Worm (Caenorhabditis elegans): Measurements from ENCODE around the gene C29F5.8.

DNA sequence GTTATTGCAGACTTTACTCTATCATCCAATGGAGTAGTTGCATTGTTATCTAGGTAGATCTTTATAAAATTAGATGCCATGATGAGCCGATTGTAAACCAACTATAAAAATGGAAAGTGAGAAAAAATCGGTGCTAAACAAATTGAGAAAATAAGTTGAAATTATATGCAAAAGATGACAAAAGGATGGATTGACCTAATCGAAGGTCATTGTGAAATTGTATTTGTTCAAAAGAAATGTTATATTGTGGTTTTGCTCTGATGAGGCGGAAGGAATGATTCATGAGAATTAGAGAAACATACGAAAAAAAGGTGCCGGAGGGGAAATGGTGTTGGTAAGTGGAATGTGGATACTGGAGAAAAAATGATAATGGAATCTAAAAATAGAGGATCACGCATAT lies 25.2 kb upstream of the C29F5.8 start, which contains the start of gene scly-1:
- no peak for TF ChIP-seq egl-27 (tag; optimal IDR thresholded peaks at IDR 0.05)
- TF ChIP-seq nhr-42 (GFP tag; IDR thresholded peaks at IDR 0.05): no peak
- TF ChIP-seq lsy-2 (tag; optimal IDR thresholded peaks at IDR 0.05): no peak
- no peak for TF ChIP-seq ztf-11 (tag; optimal IDR thresholded peaks at IDR 0.05)
- no peak for TF ChIP-seq spr-1 (tag; optimal IDR thresholded peaks at IDR 0.05)
- TF ChIP-seq fkh-10 (GFP tag; optimal IDR thresholded peaks at IDR 0.05): no peak
- no peak for TF ChIP-seq hlh-30 (tag; optimal IDR thresholded peaks at IDR 0.05; ENCODE audit: insufficient read depth)

Measured in whole organism, L4 larva.